Worm (Caenorhabditis elegans): ENCODE results near the gene him-10.

him-10 gene

ce11 chrIII:5838159-5839046 lies 35.3 kb downstream of the him-10 start:
- TF ChIP-seq snpc-4 (GFP tag; optimal IDR thresholded peaks at IDR 0.05) (no peak), snpc-4 (tag; optimal IDR thresholded peaks at IDR 0.05) (peak in 1 of 4 experiments; percentile 33), chd-7 (tag; optimal IDR thresholded peaks at IDR 0.05) (no peak), ceh-40 (GFP tag; IDR thresholded peaks at IDR 0.05) (no peak), tlf-1 (GFP tag; optimal IDR thresholded peaks at IDR 0.05) (no peak), madf-10 (tag; optimal IDR thresholded peaks at IDR 0.05) (peak; percentile 41), T26A5.8 (tag; optimal IDR thresholded peaks at IDR 0.05) (no peak), F23B12.7 (tag; optimal IDR thresholded peaks at IDR 0.05; ENCODE audit: insufficient read depth) (peak; percentile 29), cebp-1 (GFP tag; IDR thresholded peaks at IDR 0.05) (no peak), cebp-1 (tag; optimal IDR thresholded peaks at IDR 0.05) (peak; percentile 53), nfyb-1 (GFP tag; IDR thresholded peaks at IDR 0.05) (peak; percentile 60; the same call in 1 of the 2 replicates), fkh-3 (tag; optimal IDR thresholded peaks at IDR 0.05) (no peak), nhr-80 (tag; optimal IDR thresholded peaks at IDR 0.05) (peak; percentile 97), lir-1 (GFP tag; conservative IDR thresholded peaks at IDR 0.05) (no peak), K12H6.12 (tag; optimal IDR thresholded peaks at IDR 0.05) (no peak), attf-5 (GFP tag; optimal IDR thresholded peaks at IDR 0.05) (peak; percentile 3), aptf-3 (GFP tag; IDR thresholded peaks at IDR 0.05) (no peak), snpc-1.1 (tag; optimal IDR thresholded peaks at IDR 0.05; ENCODE audit: insufficient read depth) (no peak), nhr-90 (tag; optimal IDR thresholded peaks at IDR 0.05) (peak; percentile 19), ztf-25 (GFP tag; IDR thresholded peaks at IDR 0.05) (no peak), lin-54 (GFP tag; optimal IDR thresholded peaks at IDR 0.05) (peak; percentile 9), C17E4.6 (GFP tag; IDR thresholded peaks at IDR 0.05) (no peak), egrh-3 (GFP tag; IDR thresholded peaks at IDR 0.05) (no peak), akir-1 (GFP tag; optimal IDR thresholded peaks at IDR 0.05) (no peak), pbrm-1 (GFP tag; IDR thresholded peaks at IDR 0.05) (no peak), lag-1 (GFP tag; IDR thresholded peaks at IDR 0.05) (no peak), dpff-1 (tag; optimal IDR thresholded peaks at IDR 0.05) (no peak), rec-8 (tag; optimal IDR thresholded peaks at IDR 0.05) (no peak), lin-40 (tag; optimal IDR thresholded peaks at IDR 0.05) (peak; percentile 34), ekl-4 (GFP tag; IDR thresholded peaks at IDR 0.05) (no peak), hmg-20 (GFP tag; IDR thresholded peaks at IDR 0.05) (no peak), F37B4.10 (GFP tag; IDR thresholded peaks at IDR 0.05) (no peak), ama-1 (optimal IDR thresholded peaks at IDR 0.05) (peak; percentile 77), ama-1 (GFP tag; optimal IDR thresholded peaks at IDR 0.05) (no peak), F49E8.2 (tag; optimal IDR thresholded peaks at IDR 0.05; ENCODE audit: insufficient read depth) (no peak), tbx-9 (tag; optimal IDR thresholded peaks at IDR 0.05; ENCODE audit: borderline replicate concordance) (no peak), pha-4 (tag; optimal IDR thresholded peaks at IDR 0.05) (peak; percentile 66), atf-7 (tag; optimal IDR thresholded peaks at IDR 0.05) (peak; percentile 53), nhr-120 (GFP tag; IDR thresholded peaks at IDR 0.05) (no peak), mes-4 (tag; optimal IDR thresholded peaks at IDR 0.05) (no peak), egl-44 (GFP tag; IDR thresholded peaks at IDR 0.05) (0 out of 2 replicates have a peak, but pooled peaks have one; percentile 17), dpl-1 (GFP tag; optimal IDR thresholded peaks at IDR 0.05) (no peak), let-607 (tag; optimal IDR thresholded peaks at IDR 0.05) (peak in 1 of 2 experiments; percentile 64), hsf-1 (GFP tag; IDR thresholded peaks at IDR 0.05) (no peak), B0019.2 (GFP tag; conservative IDR thresholded peaks at IDR 0.05) (no peak), ets-4 (GFP tag; optimal IDR thresholded peaks at IDR 0.05) (peak; percentile 58), ztf-28 (GFP tag; IDR thresholded peaks at IDR 0.05) (no peak)

All from whole organism, young adult.